Fruit fly (Drosophila melanogaster) Kc167 (cell line): ENCODE measurements around the gene CG14072.

Experiments
- Myc ChIP-seq: fragments of >200 bp; optimal IDR thresholded peaks from 2 replicates; lab custom pipeline; 2017; ENCODE audit warnings: missing external identifiers
- Sin3A ChIP-seq: fragments of >200 bp; optimal IDR thresholded peaks from 2 replicates; lab custom pipeline; 2018; ENCODE audit warnings: missing external identifiers
- insv ChIP-seq: fragments of >200 bp; optimal IDR thresholded peaks from 3 replicates; lab custom pipeline; 2018; ENCODE audit warnings: missing external identifiers
- psq ChIP-seq: fragments of >200 bp; optimal IDR thresholded peaks from 2 replicates; lab custom pipeline; 2017; ENCODE audit warnings: missing external identifiers

DNA sequence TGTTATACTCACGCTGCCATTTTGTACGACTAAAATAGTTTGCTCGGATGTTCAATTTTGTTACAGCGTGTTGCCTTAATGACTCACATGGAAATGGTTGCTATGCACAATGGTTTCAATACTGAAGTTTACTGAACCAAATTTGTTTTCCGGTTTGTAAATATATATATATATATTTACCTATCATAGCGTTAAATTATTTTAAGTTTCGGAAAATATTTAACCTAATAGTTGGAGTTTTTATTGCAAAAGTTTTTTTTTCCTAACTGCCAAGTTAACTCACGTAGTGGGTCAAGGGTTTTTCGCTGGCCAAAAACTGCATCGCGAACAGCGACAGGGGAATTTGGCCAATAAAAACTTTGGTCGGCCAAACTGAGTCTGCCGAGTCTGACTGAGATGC is 27.7 kb upstream of the CG14072 start, which contains the start of gene CG7309:
- no peak for TF ChIP-seq psq (lab: Kevin White, UChicago)
- no peak for TF ChIP-seq insv
- no peak for TF ChIP-seq Myc
- no peak for TF ChIP-seq Sin3A (lab: Kevin White, UChicago)
